Worm (Caenorhabditis elegans): ENCODE measurements around the gene T19C3.7.

The T19C3.7 gene

ce11 chrIII:623754-624153 is 12.2 kb downstream of the T19C3.7 start (continued):
- TF ChIP-seq ceh-100 (GFP tag; IDR thresholded peaks at IDR 0.05) (no peak), ztf-26 (tag; optimal IDR thresholded peaks at IDR 0.05) (no peak), F23B12.7 (tag; optimal IDR thresholded peaks at IDR 0.05; ENCODE audit: insufficient read depth) (peak; percentile 9), aptf-2 (GFP tag; conservative IDR thresholded peaks at IDR 0.05) (no peak), die-1 (tag; optimal IDR thresholded peaks at IDR 0.05) (no peak), snpc-1.3 (tag; optimal IDR thresholded peaks at IDR 0.05; ENCODE audit: insufficient read depth) (no peak), ceh-91 (GFP tag; IDR thresholded peaks at IDR 0.05) (no peak), ekl-4 (GFP tag; IDR thresholded peaks at IDR 0.05) (peak; percentile 60), Y95B8A.8 (GFP tag; IDR thresholded peaks at IDR 0.05) (0 out of 2 replicates have a peak, but pooled peaks have one; percentile 12), nfyb-1 (GFP tag; IDR thresholded peaks at IDR 0.05) (peak; percentile 74), nhr-80 (tag; optimal IDR thresholded peaks at IDR 0.05) (peak; percentile 99), B0261.1 (tag; optimal IDR thresholded peaks at IDR 0.05) (no peak), K11D2.4 (GFP tag; IDR thresholded peaks at IDR 0.05) (peak; percentile 77; the same call in 1 of the 2 replicates), attf-3 (GFP tag; conservative IDR thresholded peaks at IDR 0.05) (no peak), madf-10 (tag; optimal IDR thresholded peaks at IDR 0.05) (peak; percentile 88), fkh-3 (tag; optimal IDR thresholded peaks at IDR 0.05) (no peak), C17E4.6 (GFP tag; IDR thresholded peaks at IDR 0.05) (no peak), mcd-1 (GFP tag; IDR thresholded peaks at IDR 0.05) (peak; percentile 70), nhr-179 (tag; optimal IDR thresholded peaks at IDR 0.05) (no peak)

- TF ChIP-seq nhr-80 (tag; optimal IDR thresholded peaks at IDR 0.05), result peak; percentile 62
- no peak for TF ChIP-seq cebp-1 (GFP tag; IDR thresholded peaks at IDR 0.05)
- peak; percentile 47 for TF ChIP-seq cebp-1 (tag; optimal IDR thresholded peaks at IDR 0.05)
- TF ChIP-seq F33H1.4 (GFP tag; IDR thresholded peaks at IDR 0.05), result no peak
- TF ChIP-seq hsf-1 (GFP tag; IDR thresholded peaks at IDR 0.05), result no peak
- TF ChIP-seq attf-5 (GFP tag; optimal IDR thresholded peaks at IDR 0.05), result peak; percentile 44
Observed at ce11 chrIII:620204-620718, 15.7 kb downstream of the T19C3.7 start, which contains the start of gene T19C3.4. Gene T19C3.4 (minus strand): TSS chrIII:620254.

ce11 chrIII:617467-617866 is 18.5 kb downstream of the T19C3.7 start, which contains the start of gene T19C3.2:
Gene T19C3.2 (minus strand): TSS chrIII:617567.
- TF ChIP-seq zim-3 (tag; optimal IDR thresholded peaks at IDR 0.05) (no peak), rec-8 (tag; optimal IDR thresholded peaks at IDR 0.05) (no peak), nfya-2 (GFP tag; IDR thresholded peaks at IDR 0.05) (no peak), lsy-27 (tag; optimal IDR thresholded peaks at IDR 0.05; ENCODE audit: borderline replicate concordance, insufficient read depth) (no peak), ceh-91 (GFP tag; IDR thresholded peaks at IDR 0.05) (no peak), sptf-2 (GFP tag; optimal IDR thresholded peaks at IDR 0.05) (no peak), D2030.7 (GFP tag; IDR thresholded peaks at IDR 0.05) (no peak)

ce11 chrIII:614447-614846 is 21.5 kb downstream of the T19C3.7 start, which contains the start of gene T19C3.3:
Gene T19C3.3 (minus strand): TSS chrIII:614547.
- TF ChIP-seq ztf-6 (GFP tag; IDR thresholded peaks at IDR 0.05), result no peak
- TF ChIP-seq K11D2.4 (GFP tag; IDR thresholded peaks at IDR 0.05), result no peak
- no peak for TF ChIP-seq lin-26 (GFP tag; IDR thresholded peaks at IDR 0.05)
- no peak for TF ChIP-seq F10E7.11 (tag; optimal IDR thresholded peaks at IDR 0.05)
- TF ChIP-seq nhr-179 (tag; optimal IDR thresholded peaks at IDR 0.05), result no peak
- TF ChIP-seq lin-40 (tag; optimal IDR thresholded peaks at IDR 0.05), result no peak
- TF ChIP-seq C17E4.6 (GFP tag; IDR thresholded peaks at IDR 0.05), result no peak
